Fruit fly (Drosophila melanogaster): ENCODE measurements around the gene TBC1D5.

TBC1D5 gene

DNA sequence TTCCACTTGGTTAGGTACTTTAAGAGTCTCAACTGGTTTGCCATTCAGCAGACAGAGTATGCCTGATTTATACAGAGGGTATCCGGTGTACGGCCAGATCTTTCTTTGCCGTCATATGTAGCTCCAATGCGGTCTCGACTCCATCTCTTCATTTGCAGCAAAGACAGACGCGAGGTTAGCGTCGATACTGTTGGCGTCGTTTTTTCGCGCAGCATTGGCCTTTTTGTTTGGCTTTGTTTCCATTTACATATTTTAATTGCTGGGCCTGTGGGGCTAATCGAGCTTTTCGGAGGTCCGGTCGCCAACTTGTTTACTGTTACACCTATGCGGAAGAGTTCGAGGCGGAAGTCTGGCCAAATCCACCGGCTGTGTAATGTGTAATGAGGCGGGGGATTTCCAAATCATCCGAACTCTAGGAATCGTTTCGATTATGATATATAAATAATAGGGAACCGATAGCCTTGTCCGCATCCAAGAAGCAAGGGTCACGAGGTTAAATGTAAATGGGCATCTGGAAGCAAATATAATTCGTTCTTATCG lies 2.5 kb upstream of the TBC1D5 start:
- TF ChIP-seq CG18619 (GFP tag; optimal IDR thresholded peaks at IDR 0.05) (no peak), CG11695 (GFP tag; IDR thresholded peaks at IDR 0.05) (no peak), Sox102F (GFP tag; optimal IDR thresholded peaks at IDR 0.05) (no peak), row (GFP tag; IDR thresholded peaks at IDR 0.05) (peak; percentile 58), CG17186 (GFP tag; optimal IDR thresholded peaks at IDR 0.05) (no peak), Oaz (GFP tag; IDR thresholded peaks at IDR 0.05) (no peak), CkIIα-i1 (GFP tag; IDR thresholded peaks at IDR 0.05) (no peak), CG5953 (GFP tag; IDR thresholded peaks at IDR 0.05) (no peak), hth (optimal IDR thresholded peaks at IDR 0.05) (no peak), dmrt99B (tag; optimal IDR thresholded peaks at IDR 0.05) (no peak), CG3847 (GFP tag; IDR thresholded peaks at IDR 0.05) (0 out of 2 replicates have a peak, but pooled peaks have one; percentile 5), Aef1 (GFP tag; IDR thresholded peaks at IDR 0.05) (no peak), CG13894 (tag; optimal IDR thresholded peaks at IDR 0.05) (no peak), Asciz (GFP tag; optimal IDR thresholded peaks at IDR 0.05) (no peak), Eip74EF (GFP tag; optimal IDR thresholded peaks at IDR 0.05) (peak in 1 of 2 experiments; percentile 92), Mrtf (GFP tag; IDR thresholded peaks at IDR 0.05) (0 out of 3 replicates have a peak, but pooled peaks have one; percentile 42), Vsx1 (GFP tag; optimal IDR thresholded peaks at IDR 0.05) (no peak), slbo (GFP tag; IDR thresholded peaks at IDR 0.05) (peak; percentile 50), CG18764 (GFP tag; optimal IDR thresholded peaks at IDR 0.05) (no peak), crol (GFP tag; IDR thresholded peaks at IDR 0.05) (no peak), Drgx (GFP tag; IDR thresholded peaks at IDR 0.05) (0 out of 2 replicates have a peak, but pooled peaks have one; percentile 22), Gsc (GFP tag; IDR thresholded peaks at IDR 0.05) (no peak), ro (GFP tag; IDR thresholded peaks at IDR 0.05) (no peak), pb (GFP tag; optimal IDR thresholded peaks at IDR 0.05) (no peak), Sox100B (GFP tag; optimal IDR thresholded peaks at IDR 0.05) (no peak), dm (GFP tag; optimal IDR thresholded peaks at IDR 0.05) (no peak), grau (tag; optimal IDR thresholded peaks at IDR 0.05) (no peak), exex (tag; optimal IDR thresholded peaks at IDR 0.05) (no peak), chm (GFP tag; IDR thresholded peaks at IDR 0.05) (no peak), HLH54F (GFP tag; optimal IDR thresholded peaks at IDR 0.05) (no peak), mirr (GFP tag; optimal IDR thresholded peaks at IDR 0.05) (no peak), CG9817 (tag; optimal IDR thresholded peaks at IDR 0.05) (no peak), CG17912 (GFP tag; optimal IDR thresholded peaks at IDR 0.05) (no peak), chinmo (GFP tag; IDR thresholded peaks at IDR 0.05; ENCODE audit: partially characterized antibody) (peak; percentile 89), CG12104 (GFP tag; optimal IDR thresholded peaks at IDR 0.05) (no peak), Dip3 (GFP tag; optimal IDR thresholded peaks at IDR 0.05) (no peak), tna (GFP tag; IDR thresholded peaks at IDR 0.05; ENCODE audit: partially characterized antibody) (no peak), gcm2 (GFP tag; optimal IDR thresholded peaks at IDR 0.05) (no peak), gt (GFP tag; IDR thresholded peaks at IDR 0.05) (no peak), CG3163 (GFP tag; optimal IDR thresholded peaks at IDR 0.05) (no peak), unpg (GFP tag; optimal IDR thresholded peaks at IDR 0.05) (no peak), Hr39 (optimal IDR thresholded peaks at IDR 0.05) (no peak), lmd (GFP tag; IDR thresholded peaks at IDR 0.05) (peak; percentile 26; the same call in 1 of the 2 replicates), CG15696 (tag; optimal IDR thresholded peaks at IDR 0.05) (no peak), vvl (GFP tag; IDR thresholded peaks at IDR 0.05) (peak; percentile 75), CG15073 (GFP tag; optimal IDR thresholded peaks at IDR 0.05) (no peak), tio (GFP tag; optimal IDR thresholded peaks at IDR 0.05) (no peak), CG31388 (GFP tag; optimal IDR thresholded peaks at IDR 0.05) (no peak), CG4854 (GFP tag; optimal IDR thresholded peaks at IDR 0.05) (no peak), nerfin-2 (GFP tag; IDR thresholded peaks at IDR 0.05; ENCODE audit: partially characterized antibody) (no peak), kay (GFP tag; optimal IDR thresholded peaks at IDR 0.05) (no peak), NK7.1 (GFP tag; optimal IDR thresholded peaks at IDR 0.05) (no peak)

Measured in whole organism, embryonic.